Fruit fly (Drosophila melanogaster) whole organism, embryonic: ENCODE measurements around the gene CG33795.
A peak's percentile ranks its signal among the peaks of the same experiment; 100 is the strongest.

Experiments
- CG10274 ChIP-seq: fragments of 200-800 bp; sonication (Bioruptor generic); optimal IDR thresholded peaks from 3 replicates; lab custom pipeline; 2017; ENCODE audit warnings: missing biosample characterization, mild to moderate bottlenecking, missing genetic modification characterization
- CG10321 ChIP-seq: fragments of 200-800 bp; sonication (Bioruptor generic); IDR thresholded peaks from 2 replicates; pipeline ENCODE4 v1.3.6; 2022; ENCODE audit warnings: missing biosample characterization, missing genetic modification characterization
- CG11560 ChIP-seq: fragments of 200-800 bp; sonication (Bioruptor generic); IDR thresholded peaks from 3 replicates; pipeline ENCODE4 v1.3.6; 2022; ENCODE audit warnings: missing biosample characterization, missing genetic modification characterization
- CG12104 ChIP-seq: fragments of 200-800 bp; sonication (Bioruptor generic); optimal IDR thresholded peaks from 3 replicates; lab custom pipeline; 2016; ENCODE audit warnings: missing biosample characterization, missing genetic modification characterization
- CG1233 ChIP-seq: fragments of 200-800 bp; sonication (Bioruptor generic); optimal IDR thresholded peaks from 4 replicates; lab custom pipeline; 2018; ENCODE audit warnings: missing biosample characterization, mild to moderate bottlenecking, missing genetic modification characterization
- CG12942 ChIP-seq: fragments of 200-800 bp; sonication (Bioruptor generic); optimal IDR thresholded peaks from 3 replicates; lab custom pipeline; 2016; ENCODE audit warnings: missing biosample characterization, missing genetic modification characterization
- CG13424 ChIP-seq: fragments of 200-800 bp; sonication (Bioruptor generic); optimal IDR thresholded peaks from 2 replicates; lab custom pipeline; 2019; ENCODE audit warnings: missing biosample characterization, mild to moderate bottlenecking, missing genetic modification characterization, moderate library complexity
- CG13624 ChIP-seq: fragments of 200-800 bp; sonication (Bioruptor generic); optimal IDR thresholded peaks from 2 replicates; lab custom pipeline; 2016; ENCODE audit warnings: missing biosample characterization, missing genetic modification characterization
- CG13894 ChIP-seq: fragments of 200-800 bp; sonication (Bioruptor generic); optimal IDR thresholded peaks from 3 replicates; lab custom pipeline; 2018; ENCODE audit warnings: missing biosample characterization, mild to moderate bottlenecking, missing genetic modification characterization, moderate library complexity
- CG1529 ChIP-seq: fragments of 200-800 bp; sonication (Bioruptor generic); optimal IDR thresholded peaks from 3 replicates; lab custom pipeline; 2018; ENCODE audit warnings: missing biosample characterization, missing genetic modification characterization
- CG16813 ChIP-seq: fragments of 200-800 bp; sonication (Bioruptor generic); IDR thresholded peaks from 3 replicates; pipeline ENCODE4 v1.3.6; 2022; ENCODE audit warnings: missing biosample characterization, missing genetic modification characterization; ENCODE audit not compliant: partially characterized antibody
- CG17612 ChIP-seq: fragments of 200-800 bp; sonication (Bioruptor generic); IDR thresholded peaks from 2 replicates; pipeline ENCODE4 v1.3.6; 2022; ENCODE audit warnings: missing biosample characterization, missing genetic modification characterization
- CG2120 ChIP-seq: fragments of 200-800 bp; sonication (Bioruptor generic); optimal IDR thresholded peaks from 3 replicates; lab custom pipeline; 2016; ENCODE audit warnings: missing biosample characterization, missing genetic modification characterization
- CG2202 ChIP-seq: fragments of 200-800 bp; sonication (Bioruptor generic); optimal IDR thresholded peaks from 2 replicates; lab custom pipeline; 2018; ENCODE audit warnings: missing biosample characterization, mild to moderate bottlenecking, missing genetic modification characterization
- CG2712 ChIP-seq: fragments of 200-800 bp; optimal IDR thresholded peaks from 3 replicates; lab custom pipeline; 2019; ENCODE audit warnings: missing biosample characterization, mild to moderate bottlenecking, missing genetic modification characterization, moderate library complexity
- CG33213 ChIP-seq: fragments of 200-800 bp; sonication (Bioruptor generic); optimal IDR thresholded peaks from 3 replicates; lab custom pipeline; 2016; ENCODE audit warnings: missing biosample characterization, missing genetic modification characterization
- CG4424 ChIP-seq: fragments of 200-800 bp; sonication (Bioruptor generic); optimal IDR thresholded peaks from 3 replicates; lab custom pipeline; 2016; ENCODE audit warnings: missing biosample characterization, missing genetic modification characterization
- CG6272 ChIP-seq: fragments of 200-800 bp; sonication (Bioruptor generic); IDR thresholded peaks from 2 replicates; pipeline ENCODE4 v1.3.6; 2022; ENCODE audit warnings: missing biosample characterization, missing genetic modification characterization
- CG7372 ChIP-seq: fragments of 200-800 bp; sonication (Bioruptor generic); IDR thresholded peaks from 2 replicates; pipeline ENCODE4 v1.3.6; 2022; ENCODE audit warnings: missing biosample characterization, missing genetic modification characterization
- CG7556 ChIP-seq: fragments of 200-800 bp; sonication (Bioruptor generic); optimal IDR thresholded peaks from 2 replicates; lab custom pipeline; 2017; ENCODE audit warnings: missing biosample characterization, mild to moderate bottlenecking, missing genetic modification characterization
- Dfd ChIP-seq, 2 experiments: fragments of >200 bp; optimal IDR thresholded peaks; 2 replicates each; lab custom pipeline; 2017; ENCODE audit warnings: missing biosample characterization in 2 of 2, missing genetic modification characterization in 2 of 2
- Doc3 ChIP-seq: fragments of 200-800 bp; sonication (Bioruptor generic); IDR thresholded peaks from 3 replicates; pipeline ENCODE4 v1.3.6; 2022; ENCODE audit warnings: missing biosample characterization, missing genetic modification characterization; ENCODE audit not compliant: partially characterized antibody
- E2f2 ChIP-seq: fragments of 200-800 bp; sonication (Bioruptor generic); IDR thresholded peaks from 2 replicates; pipeline ENCODE4 v1.3.6; 2022; ENCODE audit warnings: missing biosample characterization, missing genetic modification characterization
- Ets65A ChIP-seq: fragments of 200-800 bp; sonication (Bioruptor generic); peaks from one replicate; lab custom pipeline; 2016; ENCODE audit warnings: missing biosample characterization, missing genetic modification characterization
- Gug ChIP-seq: fragments of 200-800 bp; sonication (Bioruptor generic); IDR thresholded peaks from 4 replicates; pipeline ENCODE4 v1.3.6; 2022; ENCODE audit warnings: missing biosample characterization, missing genetic modification characterization
- HLH54F ChIP-seq: fragments of 200-800 bp; sonication (Bioruptor generic); optimal IDR thresholded peaks from 3 replicates; lab custom pipeline; 2016; ENCODE audit warnings: missing biosample characterization, missing genetic modification characterization
- HLHmδ ChIP-seq: fragments of 200-800 bp; sonication (Bioruptor generic); optimal IDR thresholded peaks from 2 replicates; lab custom pipeline; 2018; ENCODE audit warnings: missing biosample characterization, mild to moderate bottlenecking, missing genetic modification characterization, moderate library complexity
- Hey ChIP-seq: fragments of 200-800 bp; sonication (Bioruptor generic); optimal IDR thresholded peaks from 3 replicates; lab custom pipeline; 2018; ENCODE audit warnings: missing biosample characterization, mild to moderate bottlenecking, missing genetic modification characterization
- Hr78 ChIP-seq, 2 experiments: fragments of 200-800 bp in 1 of 2; fragments of >200 bp in 1 of 2; sonication (Bioruptor generic) in 1 of 2; optimal IDR thresholded peaks; 2 replicates each; lab custom pipeline; 2017 to 2019; ENCODE audit warnings: missing biosample characterization in 2 of 2, missing genetic modification characterization in 2 of 2, mild to moderate bottlenecking in 1 of 2, moderate library complexity in 1 of 2
- Kr ChIP-seq: fragments of 200-800 bp; sonication (Bioruptor generic); optimal IDR thresholded peaks from 2 replicates; lab custom pipeline; 2017; ENCODE audit warnings: missing biosample characterization, mild to moderate bottlenecking, missing genetic modification characterization
- MTF-1 ChIP-seq: fragments of 200-800 bp; sonication (Bioruptor generic); optimal IDR thresholded peaks from 2 replicates; lab custom pipeline; 2018; ENCODE audit warnings: missing biosample characterization, mild to moderate bottlenecking, missing genetic modification characterization, borderline replicate concordance
- Optix ChIP-seq: fragments of 200-800 bp; sonication (Bioruptor generic); IDR thresholded peaks from 3 replicates; pipeline ENCODE4 v1.3.6; 2022; ENCODE audit warnings: missing biosample characterization, missing genetic modification characterization
- Poxn ChIP-seq: fragments of 200-800 bp; sonication (Bioruptor generic); IDR thresholded peaks from 2 replicates; pipeline ENCODE4 v1.3.6; 2022; ENCODE audit warnings: missing biosample characterization, missing genetic modification characterization
- Scr ChIP-seq: fragments of 200-800 bp; sonication (Bioruptor generic); IDR thresholded peaks from 2 replicates; pipeline ENCODE4 v1.3.6; 2022; ENCODE audit warnings: missing biosample characterization, missing genetic modification characterization; ENCODE audit not compliant: partially characterized antibody
- Tbp ChIP-seq: fragments of >200 bp; optimal IDR thresholded peaks from 2 replicates; lab custom pipeline; 2018; ENCODE audit warnings: missing biosample characterization, missing genetic modification characterization
- ap ChIP-seq: fragments of 200-800 bp; sonication (Bioruptor generic); IDR thresholded peaks from 2 replicates; pipeline ENCODE4 v1.3.6; 2022; ENCODE audit warnings: missing biosample characterization, missing genetic modification characterization
- bbx ChIP-seq: fragments of 200-800 bp; sonication (Bioruptor generic); IDR thresholded peaks from 2 replicates; pipeline ENCODE4 v1.3.6; 2022; ENCODE audit warnings: missing biosample characterization, missing genetic modification characterization; ENCODE audit not compliant: partially characterized antibody
- cad ChIP-seq: fragments of >200 bp; optimal IDR thresholded peaks from 2 replicates; lab custom pipeline; 2017; ENCODE audit warnings: missing biosample characterization, missing genetic modification characterization
- croc ChIP-seq: fragments of 200-800 bp; sonication (Bioruptor generic); conservative IDR thresholded peaks from 3 replicates; pipeline ENCODE4 v1.3.6; 2022; ENCODE audit warnings: missing biosample characterization, missing genetic modification characterization
- eve ChIP-seq, 2 experiments: fragments of >200 bp; optimal IDR thresholded peaks; 2 replicates each; lab custom pipeline; 2017; ENCODE audit warnings: missing biosample characterization in 2 of 2, missing genetic modification characterization in 2 of 2
- eyg ChIP-seq: fragments of 200-800 bp; sonication (Bioruptor generic); optimal IDR thresholded peaks from 3 replicates; lab custom pipeline; 2016; ENCODE audit warnings: missing biosample characterization, missing genetic modification characterization
- gro ChIP-seq: fragments of 200-800 bp; sonication (Bioruptor generic); optimal IDR thresholded peaks from 2 replicates; lab custom pipeline; 2016; ENCODE audit warnings: missing biosample characterization, missing genetic modification characterization
- her ChIP-seq: fragments of 200-800 bp; sonication (Bioruptor generic); optimal IDR thresholded peaks from 2 replicates; lab custom pipeline; 2016; ENCODE audit warnings: missing biosample characterization, missing genetic modification characterization
- lbe ChIP-seq: fragments of 200-800 bp; sonication (Bioruptor generic); optimal IDR thresholded peaks from 2 replicates; lab custom pipeline; 2016; ENCODE audit warnings: missing biosample characterization, mild to moderate bottlenecking, missing genetic modification characterization
- nom ChIP-seq: fragments of 200-800 bp; sonication (Bioruptor generic); optimal IDR thresholded peaks from 2 replicates; lab custom pipeline; 2017; ENCODE audit warnings: missing biosample characterization, missing genetic modification characterization, mild to moderate bottlenecking, moderate library complexity, missing genetic modification reagents
- odd ChIP-seq: fragments of 200-800 bp; sonication (Bioruptor generic); optimal IDR thresholded peaks from 2 replicates; lab custom pipeline; 2017; ENCODE audit warnings: missing biosample characterization, mild to moderate bottlenecking, missing genetic modification characterization
- org-1 ChIP-seq: fragments of 200-800 bp; sonication (Bioruptor generic); optimal IDR thresholded peaks from 2 replicates; lab custom pipeline; 2017; ENCODE audit warnings: missing biosample characterization, missing genetic modification characterization
- pho ChIP-seq: fragments of 200-800 bp; sonication (Bioruptor generic); optimal IDR thresholded peaks from 2 replicates; lab custom pipeline; 2016; ENCODE audit warnings: missing biosample characterization, missing genetic modification characterization
- repo ChIP-seq: fragments of 200-800 bp; sonication (Bioruptor generic); optimal IDR thresholded peaks from 2 replicates; lab custom pipeline; 2016; ENCODE audit warnings: missing biosample characterization, missing genetic modification characterization
- sr ChIP-seq: fragments of 200-800 bp; sonication (Bioruptor generic); IDR thresholded peaks from 3 replicates; pipeline ENCODE4 v1.3.6; 2022; ENCODE audit warnings: missing biosample characterization, missing genetic modification characterization
- stc ChIP-seq: fragments of 200-800 bp; sonication (Bioruptor generic); IDR thresholded peaks from 2 replicates; pipeline ENCODE4 v1.3.6; 2022; ENCODE audit warnings: missing biosample characterization, missing genetic modification characterization
- tgo ChIP-seq: fragments of 200-800 bp; sonication (Bioruptor generic); IDR thresholded peaks from 3 replicates; pipeline ENCODE4 v1.3.6; 2022; ENCODE audit warnings: missing biosample characterization, missing genetic modification characterization
- tin ChIP-seq: fragments of 200-800 bp; sonication (Bioruptor generic); optimal IDR thresholded peaks from 3 replicates; lab custom pipeline; 2016; ENCODE audit warnings: missing biosample characterization, missing genetic modification characterization

Gene CG33795

DNA sequence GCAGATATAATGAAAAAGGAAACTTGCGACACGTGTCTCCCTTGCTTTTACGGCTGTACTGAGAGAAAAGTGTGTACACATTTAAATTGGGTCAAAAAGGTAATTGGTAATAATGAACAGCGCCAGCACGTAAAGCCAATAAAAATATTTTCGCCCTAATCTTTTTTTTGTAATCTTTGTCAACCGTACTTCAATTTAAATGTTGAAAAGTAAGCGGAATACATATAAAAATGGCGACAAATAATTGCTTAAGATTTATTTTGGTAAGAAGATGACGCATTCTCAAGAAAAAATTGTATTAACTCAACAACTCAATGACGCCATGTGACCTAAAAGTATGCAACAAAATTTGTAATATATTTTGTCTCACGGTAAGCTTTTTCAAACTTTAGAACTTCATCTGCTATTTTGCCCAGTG, 23.4 kb downstream of the CG33795 start (continued):
- TF ChIP-seq cad (GFP tag; lab: Kevin White, UChicago) (no peak), repo (no peak), CG7556 (GFP tag; lab: Kevin White, UChicago) (peak; percentile 79), Kr (GFP tag; lab: Kevin White, UChicago) (no peak), pho (peak; percentile 45), Gug (GFP tag; lab: Robert Waterston, UW) (no peak), Ets65A (peak; percentile 90), odd (GFP tag; lab: Kevin White, UChicago) (no peak), CG33213 (GFP tag; lab: Kevin White, UChicago) (no peak), MTF-1 (GFP tag; lab: Kevin White, UChicago) (no peak), Tbp (GFP tag; lab: Kevin White, UChicago) (no peak), Scr (no peak), sr (GFP tag; lab: Robert Waterston, UW) (no peak), CG1529 (GFP tag; lab: Kevin White, UChicago) (no peak), CG2120 (peak; percentile 57), Hr78 (GFP tag; optimal IDR thresholded peaks at IDR 0.05; lab: Kevin White, UChicago) (no peak), HLH54F (peak; percentile 16), CG2712 (tag; lab: Kevin White, UChicago) (no peak), Poxn (GFP tag; lab: Robert Waterston, UW) (no peak), bbx (GFP tag; lab: Robert Waterston, UW) (no peak), CG12104 (GFP tag; lab: Kevin White, UChicago) (peak; percentile 16), Doc3 (GFP tag; lab: Robert Waterston, UW) (no peak), CG4424 (GFP tag; lab: Kevin White, UChicago) (no peak), E2f2 (GFP tag; lab: Robert Waterston, UW) (0 out of 2 replicates have a peak, but pooled peaks have one; percentile 9), CG7372 (GFP tag; lab: Robert Waterston, UW) (no peak), CG13894 (tag; lab: Kevin White, UChicago) (no peak), Optix (GFP tag; lab: Robert Waterston, UW) (no peak), CG11560 (tag; lab: Robert Waterston, UW) (no peak), org-1 (GFP tag; lab: Kevin White, UChicago) (peak; percentile 23), croc (GFP tag; lab: Robert Waterston, UW) (no peak), HLHmδ (no peak), Dfd (GFP tag; optimal IDR thresholded peaks at IDR 0.05; lab: Kevin White, UChicago) (no peak), CG1233 (peak; percentile 37), ap (GFP tag; lab: Robert Waterston, UW) (no peak), her (GFP tag; lab: Kevin White, UChicago) (no peak), CG6272 (GFP tag; lab: Robert Waterston, UW) (no peak), tin (no peak), CG16813 (no peak), eve (GFP tag; optimal IDR thresholded peaks at IDR 0.05; lab: Kevin White, UChicago) (peak in 1 of 2 experiments; percentile 91), tgo (GFP tag; lab: Robert Waterston, UW) (no peak), Hey (tag; lab: Kevin White, UChicago) (peak; percentile 86), gro (GFP tag; lab: Kevin White, UChicago) (no peak), CG2202 (no peak), nom (no peak), CG17612 (GFP tag; lab: Robert Waterston, UW) (no peak), lbe (GFP tag; lab: Kevin White, UChicago) (no peak), CG13424 (tag; lab: Kevin White, UChicago) (peak; percentile 46), stc (GFP tag; lab: Robert Waterston, UW) (no peak), CG10274 (peak; percentile 1), CG12942 (GFP tag; lab: Kevin White, UChicago) (no peak), CG10321 (no peak), CG13624 (GFP tag; lab: Kevin White, UChicago) (peak; percentile 9), eyg (GFP tag; lab: Kevin White, UChicago) (no peak)
